Fruit fly (Drosophila melanogaster) whole organism, wandering third instar larva: ENCODE data around the gene CG15577.

Experiments used
- CG32264 ChIP-seq: fragments of 200-800 bp; sonication (Bioruptor generic); optimal IDR thresholded peaks from 2 replicates; lab custom pipeline; 2016; ENCODE audit warnings: missing biosample characterization, missing genetic modification characterization
- Mio ChIP-seq: sonication (Bioruptor generic); optimal IDR thresholded peaks from 2 replicates; lab custom pipeline; 2016; ENCODE audit warnings: missing biosample characterization, missing genetic modification characterization
- Sp1 ChIP-seq: fragments of 200-800 bp; sonication (Bioruptor generic); optimal IDR thresholded peaks from 3 replicates; lab custom pipeline; 2019; ENCODE audit warnings: missing biosample characterization, mild to moderate bottlenecking, missing genetic modification characterization, moderate library complexity
- brk ChIP-seq: fragments of 200-800 bp; sonication (Bioruptor generic); optimal IDR thresholded peaks from 2 replicates; lab custom pipeline; 2016; ENCODE audit warnings: missing biosample characterization, mild to moderate bottlenecking, missing genetic modification characterization
- foxo ChIP-seq, 2 experiments: fragments of 200-800 bp; sonication (Bioruptor generic); optimal IDR thresholded peaks; 2 replicates in 1 of 2; 3 replicates in 1 of 2; lab custom pipeline; 2016 to 2017; ENCODE audit warnings: missing biosample characterization in 2 of 2, missing genetic modification characterization in 2 of 2
- lola ChIP-seq: fragments of >200 bp; optimal IDR thresholded peaks from 2 replicates; lab custom pipeline; 2017; ENCODE audit warnings: missing biosample characterization, missing genetic modification characterization
- usp ChIP-seq: fragments of >200 bp; optimal IDR thresholded peaks from 2 replicates; lab custom pipeline; 2017; ENCODE audit warnings: missing biosample characterization, missing genetic modification characterization

DNA sequence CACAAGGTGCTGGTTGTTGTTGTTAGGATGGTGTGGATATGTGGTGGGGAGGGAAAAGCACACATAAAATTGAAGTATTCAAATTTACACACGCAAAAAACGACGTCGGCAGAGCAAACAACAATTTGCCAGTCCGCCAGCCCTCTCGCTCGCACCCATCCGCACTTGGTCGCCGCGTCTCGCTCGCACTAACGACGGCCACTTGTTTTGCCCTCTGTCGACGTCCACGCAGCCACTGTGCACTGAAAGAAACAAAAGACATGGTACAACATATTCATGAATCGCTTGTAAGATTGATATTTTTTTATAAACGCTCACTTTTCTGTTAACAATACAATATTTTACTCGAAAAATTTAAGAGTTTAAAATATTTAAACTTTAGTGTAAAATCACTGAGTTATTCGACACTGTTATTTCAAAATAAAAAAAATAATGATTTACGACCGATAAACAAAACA, 47.1 kb upstream of the CG15577 start:
- TF ChIP-seq Sp1 (peak; percentile 76), lola (no peak), brk (GFP tag; lab: Kevin White, UChicago) (peak; percentile 31), foxo (GFP tag; optimal IDR thresholded peaks at IDR 0.05; lab: Kevin White, UChicago) (peak in 1 of 2 experiments; percentile 81), Mio (GFP tag; lab: Kevin White, UChicago) (no peak), CG32264 (peak; percentile 25), usp (GFP tag; lab: Kevin White, UChicago) (no peak)
